Worm (Caenorhabditis elegans) whole organism, L2 larva: Measurements from ENCODE around the gene unc-9.
A peak's percentile ranks its signal among the peaks of the same experiment; 100 is the strongest.

Experiments used
- C34F6.9 ChIP-seq: fragments of 150-350 bp; optimal IDR thresholded peaks from 2 replicates; lab custom pipeline; 2014; ENCODE audit warnings: missing biosample characterization, missing genetic modification characterization
- F13H6.1 ChIP-seq: sonication (generic microtip); optimal IDR thresholded peaks from 2 replicates; lab custom pipeline; 2016; ENCODE audit warnings: missing genetic modification characterization, missing compliant biosample characterization
- Y55F3AM.14 ChIP-seq: fragments of 200-800 bp; sonication (Bioruptor generic); optimal IDR thresholded peaks from 2 replicates; lab custom pipeline; 2018; ENCODE audit warnings: mild to moderate bottlenecking, missing genetic modification characterization, missing compliant biosample characterization
- ZK546.5 ChIP-seq: sonication (generic microtip); optimal IDR thresholded peaks from 2 replicates; lab custom pipeline; 2017; ENCODE audit warnings: missing biosample characterization, missing genetic modification characterization
- alr-1 ChIP-seq: fragments of 150-350 bp; optimal IDR thresholded peaks from 2 replicates; lab custom pipeline; 2014; ENCODE audit warnings: missing biosample characterization, missing genetic modification characterization
- aly-2 ChIP-seq: fragments of 150-350 bp; optimal IDR thresholded peaks from 2 replicates; lab custom pipeline; 2014; ENCODE audit warnings: missing biosample characterization, missing genetic modification characterization
- ama-1 ChIP-seq: fragments of 150-350 bp; optimal IDR thresholded peaks from 2 replicates; lab custom pipeline; 2018; ENCODE audit warnings: inconsistent platforms
- ceh-16 ChIP-seq: fragments of 150-350 bp; optimal IDR thresholded peaks from 2 replicates; lab custom pipeline; 2014; ENCODE audit warnings: missing biosample characterization, missing genetic modification characterization
- ceh-82 ChIP-seq: fragments of 150-350 bp; optimal IDR thresholded peaks from 2 replicates; lab custom pipeline; 2014; ENCODE audit warnings: missing biosample characterization, missing genetic modification characterization
- dmd-4 ChIP-seq: sonication (generic microtip); optimal IDR thresholded peaks from 2 replicates; lab custom pipeline; 2017; ENCODE audit warnings: missing biosample characterization, missing genetic modification characterization
- egl-27 ChIP-seq: sonication (generic microtip); optimal IDR thresholded peaks from 3 replicates; lab custom pipeline; 2017; ENCODE audit warnings: missing biosample characterization, missing genetic modification reagents, missing genetic modification characterization
- elt-3 ChIP-seq: sonication (generic microtip); optimal IDR thresholded peaks from 2 replicates; lab custom pipeline; 2017; ENCODE audit warnings: missing biosample characterization, missing genetic modification characterization
- fos-1 ChIP-seq: fragments of 150-350 bp; optimal IDR thresholded peaks from 2 replicates; lab custom pipeline; 2014; ENCODE audit warnings: missing biosample characterization, missing genetic modification characterization
- gmeb-1 ChIP-seq: fragments of 150-350 bp; optimal IDR thresholded peaks from 2 replicates; lab custom pipeline; 2014; ENCODE audit warnings: missing biosample characterization, missing genetic modification characterization
- lin-13 ChIP-seq: fragments of 150-350 bp; optimal IDR thresholded peaks from 2 replicates; lab custom pipeline; 2014; ENCODE audit warnings: missing biosample characterization, missing genetic modification reagents, missing genetic modification characterization
- lsy-2 ChIP-seq, 2 experiments: fragments of 150-350 bp in 1 of 2; sonication (generic microtip) in 1 of 2; optimal IDR thresholded peaks; 2 replicates each; lab custom pipeline; 2014 to 2017; ENCODE audit warnings: missing biosample characterization in 2 of 2, missing genetic modification characterization in 2 of 2
- mab-5 ChIP-seq: fragments of 150-350 bp; optimal IDR thresholded peaks from 2 replicates; lab custom pipeline; 2014; ENCODE audit warnings: missing biosample characterization, missing genetic modification characterization
- mbf-1 ChIP-seq: sonication (generic microtip); optimal IDR thresholded peaks from 2 replicates; lab custom pipeline; 2017; ENCODE audit warnings: missing biosample characterization, missing genetic modification characterization
- mdl-1 ChIP-seq, 2 experiments: fragments of 150-350 bp in 1 of 2; sonication (generic microtip) in 1 of 2; optimal IDR thresholded peaks; 2 replicates each; lab custom pipeline; 2017; ENCODE audit warnings: missing biosample characterization in 2 of 2, missing genetic modification characterization in 2 of 2
- nhr-10 ChIP-seq: sonication (generic microtip); optimal IDR thresholded peaks from 2 replicates; lab custom pipeline; 2017; ENCODE audit warnings: missing biosample characterization, missing genetic modification characterization
- nhr-11 ChIP-seq: fragments of 150-350 bp; optimal IDR thresholded peaks from 2 replicates; lab custom pipeline; 2014; ENCODE audit warnings: missing biosample characterization, missing genetic modification characterization
- nhr-12 ChIP-seq: fragments of 150-350 bp; optimal IDR thresholded peaks from 2 replicates; lab custom pipeline; 2014; ENCODE audit warnings: missing biosample characterization, missing genetic modification characterization
- nhr-129 ChIP-seq: fragments of 150-350 bp; optimal IDR thresholded peaks from 2 replicates; lab custom pipeline; 2014; ENCODE audit warnings: missing biosample characterization, missing genetic modification characterization
- nhr-21 ChIP-seq: fragments of 150-350 bp; optimal IDR thresholded peaks from 2 replicates; lab custom pipeline; 2014; ENCODE audit warnings: missing biosample characterization, missing genetic modification characterization
- nhr-23 ChIP-seq: fragments of 150-350 bp; optimal IDR thresholded peaks from 2 replicates; lab custom pipeline; 2014; ENCODE audit warnings: missing biosample characterization, missing genetic modification reagents, missing genetic modification characterization
- nhr-237 ChIP-seq: fragments of 150-350 bp; optimal IDR thresholded peaks from 2 replicates; lab custom pipeline; 2014; ENCODE audit warnings: missing biosample characterization, missing genetic modification characterization
- nhr-25 ChIP-seq: fragments of 150-350 bp; sonication (generic microtip); optimal IDR thresholded peaks from 3 replicates; lab custom pipeline; 2014; ENCODE audit warnings: missing biosample characterization, missing genetic modification characterization
- nhr-6 ChIP-seq: fragments of 150-350 bp; optimal IDR thresholded peaks from 2 replicates; lab custom pipeline; 2014; ENCODE audit warnings: missing biosample characterization, missing genetic modification characterization
- nhr-77 ChIP-seq: fragments of 150-350 bp; optimal IDR thresholded peaks from 2 replicates; lab custom pipeline; 2014; ENCODE audit warnings: missing biosample characterization, missing genetic modification characterization
- peb-1 ChIP-seq: fragments of 150-350 bp; optimal IDR thresholded peaks from 2 replicates; lab custom pipeline; 2014; ENCODE audit warnings: missing biosample characterization, missing genetic modification characterization
- skn-1 ChIP-seq: sonication (generic microtip); optimal IDR thresholded peaks from 2 replicates; lab custom pipeline; 2017; ENCODE audit warnings: missing biosample characterization, missing genetic modification characterization
- sma-9 ChIP-seq, 2 experiments: fragments of 150-350 bp in 1 of 2; sonication (generic microtip) in 1 of 2; optimal IDR thresholded peaks; 2 replicates each; lab custom pipeline; 2014 to 2016; ENCODE audit warnings: missing genetic modification characterization in 2 of 2, mild to moderate bottlenecking in 1 of 2, missing biosample characterization in 1 of 2, missing compliant biosample characterization in 1 of 2, missing genetic modification reagents in 1 of 2, moderate library complexity in 1 of 2
- snpc-4 ChIP-seq: fragments of 150-350 bp; optimal IDR thresholded peaks from 2 replicates; lab custom pipeline; 2014; ENCODE audit warnings: missing biosample characterization, missing genetic modification characterization
- unc-39 ChIP-seq: fragments of 150-350 bp; optimal IDR thresholded peaks from 2 replicates; lab custom pipeline; 2014; ENCODE audit warnings: missing biosample characterization, missing genetic modification characterization
- unc-55 ChIP-seq: fragments of 150-350 bp; sonication (generic microtip); optimal IDR thresholded peaks from 3 replicates; lab custom pipeline; 2014; ENCODE audit warnings: missing biosample characterization, missing genetic modification reagents, missing genetic modification characterization
- unc-62 ChIP-seq: fragments of 150-350 bp; optimal IDR thresholded peaks from 2 replicates; lab custom pipeline; 2014; ENCODE audit warnings: missing biosample characterization, missing genetic modification reagents, missing genetic modification characterization
- zag-1 ChIP-seq: fragments of 150-350 bp; optimal IDR thresholded peaks from 2 replicates; lab custom pipeline; 2014; ENCODE audit warnings: missing biosample characterization, missing genetic modification characterization
- ztf-1 ChIP-seq: fragments of 200-800 bp; sonication (Bioruptor generic); conservative IDR thresholded peaks from 2 replicates; pipeline ENCODE4 v1.3.6; 2022; ENCODE audit warnings: missing genetic modification characterization, missing compliant biosample characterization
- ztf-11 ChIP-seq: sonication (generic microtip); optimal IDR thresholded peaks from 2 replicates; lab custom pipeline; 2017; ENCODE audit warnings: missing biosample characterization, missing genetic modification characterization
- ztf-4 ChIP-seq: fragments of 150-350 bp; optimal IDR thresholded peaks from 2 replicates; lab custom pipeline; 2014; ENCODE audit warnings: missing biosample characterization, missing genetic modification characterization

The unc-9 gene

DNA sequence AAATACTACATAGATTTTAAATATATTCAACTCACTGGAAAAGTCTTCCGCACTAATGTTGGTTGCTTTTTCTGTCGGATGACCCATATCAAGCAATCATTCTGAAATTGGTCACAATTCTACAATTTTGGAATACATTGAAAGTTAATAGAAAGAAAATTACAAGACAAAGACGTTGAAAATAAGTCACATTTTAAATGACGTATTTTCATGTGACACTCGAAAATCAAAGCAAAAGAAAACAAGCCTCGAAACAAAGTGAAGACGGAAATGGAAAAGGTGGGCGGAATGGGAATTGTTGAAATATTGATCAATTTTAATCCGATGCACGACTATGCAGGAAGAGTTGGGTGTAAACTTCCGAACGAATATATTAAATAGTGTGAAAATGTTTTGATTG lies 31.6 kb upstream of the unc-9 start, which contains the start of gene mob-2:
Gene mob-2 (minus strand): TSS at position 101 of the 400 bp plus-strand sequence.
- no peak for TF ChIP-seq nhr-77 (tag; lab: Kevin White, UChicago)
- TF ChIP-seq nhr-23, result no peak
- TF ChIP-seq nhr-237, result no peak
- no peak for TF ChIP-seq F13H6.1 (tag; lab: Kevin White, UChicago)
- no peak for TF ChIP-seq snpc-4 (tag; lab: Kevin White, UChicago)
- no peak for TF ChIP-seq aly-2 (tag; lab: Kevin White, UChicago)
- TF ChIP-seq lin-13 (GFP tag; lab: Kevin White, UChicago), result no peak
- TF ChIP-seq egl-27 (tag; lab: Kevin White, UChicago), result no peak
- TF ChIP-seq zag-1 (tag; lab: Kevin White, UChicago), result no peak
- TF ChIP-seq mbf-1, result no peak
- TF ChIP-seq nhr-25 (tag; lab: Kevin White, UChicago), result no peak
- no peak for TF ChIP-seq C34F6.9 (tag; lab: Kevin White, UChicago)
- TF ChIP-seq sma-9 (GFP tag; optimal IDR thresholded peaks at IDR 0.05; lab: Kevin White, UChicago), result no peak
- TF ChIP-seq sma-9 (tag; optimal IDR thresholded peaks at IDR 0.05; lab: Kevin White, UChicago), result no peak

- no peak for TF ChIP-seq ztf-1 (GFP tag; lab: Robert Waterston, UW)
- TF ChIP-seq Y55F3AM.14, result no peak
- TF ChIP-seq ZK546.5 (tag; lab: Kevin White, UChicago), result no peak
- TF ChIP-seq nhr-237, result no peak
- TF ChIP-seq F13H6.1 (tag; lab: Kevin White, UChicago), result no peak
- TF ChIP-seq aly-2 (tag; lab: Kevin White, UChicago), result no peak
- no peak for TF ChIP-seq ceh-16 (tag; lab: Kevin White, UChicago)
- no peak for TF ChIP-seq peb-1
- no peak for TF ChIP-seq dmd-4 (tag; lab: Kevin White, UChicago)
- no peak for TF ChIP-seq nhr-12 (tag; lab: Kevin White, UChicago)
- TF ChIP-seq nhr-129, result no peak
- TF ChIP-seq ceh-82, result no peak
- TF ChIP-seq, all 48 proteins: peak for 0
Measured at ce11 chrX:13170804-13171203, 30.8 kb upstream of the unc-9 start.

DNA sequence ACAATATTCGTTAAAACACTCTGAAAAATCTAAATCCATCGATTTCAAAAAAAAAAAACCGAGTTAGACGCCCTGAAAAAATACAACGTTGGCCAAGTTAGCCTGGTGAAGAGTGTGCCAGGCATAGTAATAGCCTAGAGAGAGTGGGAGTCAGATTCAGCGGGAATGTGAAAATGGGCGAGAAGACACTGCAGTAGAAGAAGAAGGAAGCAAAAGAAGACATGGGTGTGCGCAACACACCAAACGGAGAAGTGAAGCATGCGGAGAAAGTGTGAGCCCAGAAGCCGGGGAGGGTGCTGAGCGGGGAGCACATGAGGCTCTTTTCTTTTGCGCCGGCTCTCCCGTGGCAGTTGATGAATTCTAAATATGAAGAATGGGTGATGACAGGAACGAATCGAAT lies 30.4 kb upstream of the unc-9 start:
- TF ChIP-seq dmd-4 (tag; lab: Kevin White, UChicago), result no peak
- no peak for TF ChIP-seq F13H6.1 (tag; lab: Kevin White, UChicago)
- TF ChIP-seq nhr-11 (tag; lab: Kevin White, UChicago), result no peak
- TF ChIP-seq nhr-25 (tag; lab: Kevin White, UChicago), result no peak
- TF ChIP-seq mab-5 (tag; lab: Kevin White, UChicago), result no peak
- no peak for TF ChIP-seq alr-1 (tag; lab: Kevin White, UChicago)
- TF ChIP-seq ceh-16 (tag; lab: Kevin White, UChicago), result no peak
- peak; percentile 32 for TF ChIP-seq nhr-129
- no peak for TF ChIP-seq peb-1
- no peak for TF ChIP-seq nhr-6
- no peak for TF ChIP-seq nhr-77 (tag; lab: Kevin White, UChicago)
- no peak for TF ChIP-seq skn-1
- peak; percentile 58 for TF ChIP-seq unc-55
- TF ChIP-seq ZK546.5 (tag; lab: Kevin White, UChicago), result no peak
- peak in 1 of 2 experiments; percentile 33 for TF ChIP-seq lsy-2 (tag; optimal IDR thresholded peaks at IDR 0.05; lab: Kevin White, UChicago)
- no peak for TF ChIP-seq zag-1 (tag; lab: Kevin White, UChicago)
- no peak for TF ChIP-seq ztf-11 (tag; lab: Kevin White, UChicago)
- no peak for TF ChIP-seq unc-62
- TF ChIP-seq unc-39, result no peak
- no peak for TF ChIP-seq nhr-10 (tag; lab: Kevin White, UChicago)
- no peak for TF ChIP-seq nhr-21 (tag; lab: Kevin White, UChicago)
- no peak for TF ChIP-seq aly-2 (tag; lab: Kevin White, UChicago)
- TF ChIP-seq C34F6.9 (tag; lab: Kevin White, UChicago), result peak; percentile 50
- TF ChIP-seq ztf-4 (tag; lab: Kevin White, UChicago), result no peak
- no peak for TF ChIP-seq egl-27 (tag; lab: Kevin White, UChicago)
- TF ChIP-seq fos-1 (tag; lab: Kevin White, UChicago), result no peak
- TF ChIP-seq snpc-4 (tag; lab: Kevin White, UChicago), result no peak
- no peak for TF ChIP-seq ceh-82
- TF ChIP-seq sma-9 (GFP tag; optimal IDR thresholded peaks at IDR 0.05; lab: Kevin White, UChicago), result no peak
- TF ChIP-seq sma-9 (tag; optimal IDR thresholded peaks at IDR 0.05; lab: Kevin White, UChicago), result no peak
- no peak for TF ChIP-seq gmeb-1
- TF ChIP-seq nhr-23, result no peak

ce11 chrX:13174437-13174836 lies 27.1 kb upstream of the unc-9 start:
- TF ChIP-seq zag-1 (tag; lab: Kevin White, UChicago), result no peak
- no peak for TF ChIP-seq fos-1 (tag; lab: Kevin White, UChicago)
- TF ChIP-seq unc-55, result no peak
- no peak for TF ChIP-seq ztf-4 (tag; lab: Kevin White, UChicago)
- no peak for TF ChIP-seq Y55F3AM.14
- no peak for TF ChIP-seq nhr-11 (tag; lab: Kevin White, UChicago)
- TF ChIP-seq elt-3, result no peak
- TF ChIP-seq ama-1 (lab: Kevin White, UChicago), result no peak
- TF ChIP-seq peb-1, result no peak
- no peak for TF ChIP-seq mdl-1 (tag; optimal IDR thresholded peaks at IDR 0.05; lab: Kevin White, UChicago)
- TF ChIP-seq aly-2 (tag; lab: Kevin White, UChicago), result no peak
- TF ChIP-seq dmd-4 (tag; lab: Kevin White, UChicago), result no peak
- TF ChIP-seq, all 48 proteins: peak for 0
